Fruit fly (Drosophila melanogaster): Measurements from ENCODE around the gene Pgant5.

Pgant5 gene

DNA sequence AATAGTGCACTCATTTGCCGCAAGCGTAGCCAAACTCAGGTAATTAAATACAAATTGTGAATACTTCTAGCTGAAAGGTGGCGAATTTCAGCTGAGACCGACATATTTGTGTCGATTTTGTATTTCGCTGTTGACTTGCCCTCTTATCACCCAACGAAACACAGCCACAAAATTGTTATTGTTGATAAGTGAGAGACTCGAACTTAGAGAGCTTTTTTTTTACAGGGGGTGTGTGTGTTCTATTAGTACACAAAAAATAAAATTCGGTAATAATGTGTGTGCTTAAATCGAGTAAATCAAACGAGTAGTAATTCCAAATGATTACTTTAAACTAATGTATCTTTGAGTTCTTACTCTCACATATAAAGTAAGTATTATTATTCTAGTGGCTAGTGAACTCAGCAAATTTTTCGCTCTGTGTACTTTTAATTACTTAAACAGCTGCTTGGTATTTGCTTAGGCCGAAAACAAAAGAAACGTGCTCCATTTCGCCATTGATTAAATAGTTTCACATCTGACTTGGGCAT lies 32.4 kb downstream of the Pgant5 start (continued):
- TF ChIP-seq CG9797 (GFP tag; optimal IDR thresholded peaks at IDR 0.05) (no peak), sug (tag; optimal IDR thresholded peaks at IDR 0.05) (peak; percentile 77), Dll (GFP tag; IDR thresholded peaks at IDR 0.05; ENCODE audit: partially characterized antibody) (no peak), CG5180 (GFP tag; optimal IDR thresholded peaks at IDR 0.05) (peak; percentile 10), CG16779 (GFP tag; IDR thresholded peaks at IDR 0.05) (no peak), MESR4 (GFP tag; optimal IDR thresholded peaks at IDR 0.05) (no peak), danr (GFP tag; IDR thresholded peaks at IDR 0.05) (peak; percentile 49; the same call in 1 of the 2 replicates), TFAM (GFP tag; optimal IDR thresholded peaks at IDR 0.05) (no peak), scrt (GFP tag; optimal IDR thresholded peaks at IDR 0.05) (peak; percentile 67), tup (GFP tag; optimal IDR thresholded peaks at IDR 0.05) (peak; percentile 56), CG13123 (GFP tag; optimal IDR thresholded peaks at IDR 0.05) (peak; percentile 43), CG17802 (tag; optimal IDR thresholded peaks at IDR 0.05) (no peak), CG6654 (GFP tag; optimal IDR thresholded peaks at IDR 0.05) (no peak), CG13624 (GFP tag; optimal IDR thresholded peaks at IDR 0.05) (peak; percentile 58), CG12299 (tag; optimal IDR thresholded peaks at IDR 0.05) (peak; percentile 49), Dip3 (GFP tag; optimal IDR thresholded peaks at IDR 0.05) (peak; percentile 77), CG10267 (tag; optimal IDR thresholded peaks at IDR 0.05) (peak; percentile 63), org-1 (GFP tag; optimal IDR thresholded peaks at IDR 0.05) (peak; percentile 74), jigr1 (GFP tag; IDR thresholded peaks at IDR 0.05) (no peak), CG16813 (GFP tag; IDR thresholded peaks at IDR 0.05; ENCODE audit: partially characterized antibody) (no peak), sim (GFP tag; IDR thresholded peaks at IDR 0.05) (no peak), CG30431 (GFP tag; optimal IDR thresholded peaks at IDR 0.05) (no peak), CG3847 (GFP tag; IDR thresholded peaks at IDR 0.05) (peak; percentile 41; the same call in 1 of the 2 replicates), dysf (GFP tag; IDR thresholded peaks at IDR 0.05) (peak; percentile 79), CG5953 (GFP tag; IDR thresholded peaks at IDR 0.05) (peak; percentile 77; the same call in 1 of the 2 replicates), fd102C (GFP tag; optimal IDR thresholded peaks at IDR 0.05) (no peak), esg (GFP tag; conservative IDR thresholded peaks at IDR 0.05) (peak; percentile 70), abd-A (tag; optimal IDR thresholded peaks at IDR 0.05) (no peak), CG13296 (GFP tag; optimal IDR thresholded peaks at IDR 0.05) (peak; percentile 71), CG32532 (GFP tag; IDR thresholded peaks at IDR 0.05) (peak; percentile 70), chif (GFP tag; optimal IDR thresholded peaks at IDR 0.05) (peak; percentile 22 to 71), al (GFP tag; IDR thresholded peaks at IDR 0.05) (no peak; the same call in 1 of the 2 replicates), CG13894 (tag; optimal IDR thresholded peaks at IDR 0.05) (peak; percentile 59), cwo (GFP tag; optimal IDR thresholded peaks at IDR 0.05) (peak; percentile 87), Fer2 (tag; optimal IDR thresholded peaks at IDR 0.05) (peak; percentile 26), CG8089 (GFP tag; optimal IDR thresholded peaks at IDR 0.05) (no peak), dan (GFP tag; IDR thresholded peaks at IDR 0.05) (no peak), ERR (GFP tag; optimal IDR thresholded peaks at IDR 0.05) (peak; percentile 47), Rfx (GFP tag; IDR thresholded peaks at IDR 0.05) (peak; percentile 82), CG17912 (GFP tag; optimal IDR thresholded peaks at IDR 0.05) (no peak), wek (GFP tag; optimal IDR thresholded peaks at IDR 0.05) (peak; percentile 37), Optix (GFP tag; IDR thresholded peaks at IDR 0.05) (no peak), da (GFP tag; optimal IDR thresholded peaks at IDR 0.05) (peak; percentile 51), zen2 (GFP tag; IDR thresholded peaks at IDR 0.05; ENCODE audit: partially characterized antibody) (no peak), Nf-YA (GFP tag; IDR thresholded peaks at IDR 0.05) (no peak), Xrp1 (GFP tag; IDR thresholded peaks at IDR 0.05) (no peak; the same call in none of the 2 replicates), CG32767 (GFP tag; IDR thresholded peaks at IDR 0.05) (no peak), sqz (GFP tag; optimal IDR thresholded peaks at IDR 0.05) (peak; percentile 21), HLH3B (GFP tag; IDR thresholded peaks at IDR 0.05) (peak; percentile 82), zfh1 (GFP tag; IDR thresholded peaks at IDR 0.05) (peak; percentile 51; the same call in 1 of the 3 replicates), CG17612 (GFP tag; IDR thresholded peaks at IDR 0.05) (no peak)
